Worm (Caenorhabditis elegans) whole organism, L4/young adult: ENCODE results near the gene pdfr-1.

Source experiments
- W03F9.2 ChIP-seq: fragments of 150-350 bp; optimal IDR thresholded peaks from 2 replicates; lab custom pipeline; 2014; ENCODE audit warnings: missing biosample characterization, missing genetic modification characterization
- him-1 ChIP-seq: sonication (generic microtip); optimal IDR thresholded peaks from 2 replicates; lab custom pipeline; 2016; ENCODE audit warnings: missing genotype, missing genetic modification reagents, missing genetic modification characterization, missing compliant biosample characterization

DNA sequence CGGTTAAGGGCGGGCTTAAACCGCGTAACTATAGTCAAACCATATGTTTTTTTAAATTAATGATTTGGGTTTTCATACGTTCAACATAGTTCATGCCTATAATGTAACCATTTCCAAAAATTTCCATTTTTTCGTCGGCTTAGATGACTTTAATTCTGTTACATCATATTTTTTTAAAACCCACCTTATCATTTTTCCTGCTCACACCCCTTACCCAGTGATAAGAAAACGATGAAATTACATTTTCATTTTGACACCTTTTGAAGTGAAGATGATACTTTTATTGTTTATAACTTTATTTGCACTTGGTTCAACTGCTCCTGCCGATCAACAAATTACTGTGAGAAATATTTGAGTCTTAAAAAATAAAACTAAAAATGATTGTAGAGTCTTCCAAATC is 39.6 kb downstream of the pdfr-1 start, which contains the start of gene ctsa-4.2:
- TF ChIP-seq him-1 (tag; lab: Kevin White, UChicago) (no peak), W03F9.2 (tag; lab: Kevin White, UChicago) (no peak)
